Fruit fly (Drosophila melanogaster): ENCODE data around the gene Chd1.
A peak's percentile ranks its signal among the peaks of the same experiment; 100 is the strongest.

dm6 chr2L:2956358-2956757 lies 31.2 kb downstream of the Chd1 start:
- peak; percentile 67 for TF ChIP-seq Eip75B (GFP tag; optimal IDR thresholded peaks at IDR 0.05)
- TF ChIP-seq Lpt (GFP tag; optimal IDR thresholded peaks at IDR 0.05) = peak; percentile 18
- TF ChIP-seq CG6808 (GFP tag; optimal IDR thresholded peaks at IDR 0.05) = peak; percentile 51

All from whole organism, prepupa.